Worm (Caenorhabditis elegans) whole organism, L2 larva: ENCODE measurements around the gene nhr-149.

Experiments used
- nhr-237 ChIP-seq: fragments of 150-350 bp; optimal IDR thresholded peaks from 2 replicates; lab custom pipeline; 2014; ENCODE audit warnings: missing biosample characterization, missing genetic modification characterization
- ztf-4 ChIP-seq: fragments of 150-350 bp; optimal IDR thresholded peaks from 2 replicates; lab custom pipeline; 2014; ENCODE audit warnings: missing biosample characterization, missing genetic modification characterization

- no peak for TF ChIP-seq ztf-4
- no peak for TF ChIP-seq nhr-237 (tag; lab: Kevin White, UChicago)
Measured at ce11 chrV:7328092-7328491, 21.3 kb downstream of the nhr-149 start, which contains the start of gene clec-7.
